Fruit fly (Drosophila melanogaster) whole organism, embryonic: ENCODE data around the gene CG16965.
A peak's percentile ranks its signal among the peaks of the same experiment; 100 is the strongest.

ENCODE experiments used
- Abd-B ChIP-seq: fragments of 200-800 bp; sonication (Bioruptor generic); optimal IDR thresholded peaks from 2 replicates; lab custom pipeline; 2018; ENCODE audit warnings: missing biosample characterization, mild to moderate bottlenecking, missing genetic modification characterization, moderate library complexity
- CG11093 ChIP-seq: fragments of 200-800 bp; sonication (Bioruptor generic); IDR thresholded peaks from 3 replicates; pipeline ENCODE4 v1.3.6; 2022; ENCODE audit warnings: missing biosample characterization, missing genetic modification characterization
- CG11696 ChIP-seq: fragments of 200-800 bp; sonication (Bioruptor generic); IDR thresholded peaks from 2 replicates; pipeline ENCODE4 v1.3.6; 2022; ENCODE audit warnings: missing biosample characterization, missing genetic modification characterization
- CG1233 ChIP-seq: fragments of 200-800 bp; sonication (Bioruptor generic); optimal IDR thresholded peaks from 4 replicates; lab custom pipeline; 2018; ENCODE audit warnings: missing biosample characterization, mild to moderate bottlenecking, missing genetic modification characterization
- CG12942 ChIP-seq: fragments of 200-800 bp; sonication (Bioruptor generic); optimal IDR thresholded peaks from 3 replicates; lab custom pipeline; 2016; ENCODE audit warnings: missing biosample characterization, missing genetic modification characterization
- CG13296 ChIP-seq: fragments of 200-800 bp; sonication (Bioruptor generic); optimal IDR thresholded peaks from 3 replicates; lab custom pipeline; 2018; ENCODE audit warnings: missing biosample characterization, mild to moderate bottlenecking, missing genetic modification characterization
- CG15479 ChIP-seq: fragments of 200-800 bp; sonication (Bioruptor generic); optimal IDR thresholded peaks from 3 replicates; lab custom pipeline; 2019; ENCODE audit warnings: missing biosample characterization, mild to moderate bottlenecking, missing genetic modification characterization, moderate library complexity
- CG15601 ChIP-seq: fragments of 200-800 bp; sonication (Bioruptor generic); optimal IDR thresholded peaks from 3 replicates; lab custom pipeline; 2019; ENCODE audit warnings: missing biosample characterization, mild to moderate bottlenecking, missing genetic modification characterization, moderate library complexity
- CG17328 ChIP-seq: fragments of 200-800 bp; sonication (Bioruptor generic); IDR thresholded peaks from 2 replicates; pipeline ENCODE4 v1.3.6; 2022; ENCODE audit warnings: missing biosample characterization, missing genetic modification characterization
- CG2199 ChIP-seq: fragments of 200-800 bp; sonication (Bioruptor generic); IDR thresholded peaks from 3 replicates; pipeline ENCODE4 v1.3.6; 2022; ENCODE audit warnings: missing biosample characterization, missing genetic modification characterization
- CG31388 ChIP-seq: fragments of 200-800 bp; sonication (Bioruptor generic); optimal IDR thresholded peaks from 2 replicates; lab custom pipeline; 2016; ENCODE audit warnings: missing biosample characterization, missing genetic modification characterization
- CG31441 ChIP-seq: fragments of 200-800 bp; sonication (Bioruptor generic); IDR thresholded peaks from 2 replicates; pipeline ENCODE4 v1.3.6; 2022; ENCODE audit warnings: missing biosample characterization, missing genetic modification characterization
- CG34422 ChIP-seq: fragments of 200-800 bp; sonication (Bioruptor generic); IDR thresholded peaks from 3 replicates; pipeline ENCODE4 v1.3.6; 2022; ENCODE audit warnings: missing biosample characterization, missing genetic modification characterization
- CG4707 ChIP-seq: fragments of 200-800 bp; sonication (Bioruptor generic); optimal IDR thresholded peaks from 2 replicates; lab custom pipeline; 2018; ENCODE audit warnings: missing biosample characterization, mild to moderate bottlenecking, missing genetic modification characterization, moderate library complexity
- CG6654 ChIP-seq: fragments of 200-800 bp; sonication (Bioruptor generic); optimal IDR thresholded peaks from 2 replicates; lab custom pipeline; 2017; ENCODE audit warnings: missing biosample characterization, mild to moderate bottlenecking, missing genetic modification characterization
- CG7271 ChIP-seq: fragments of 200-800 bp; sonication (Bioruptor generic); optimal IDR thresholded peaks from 2 replicates; lab custom pipeline; 2018; ENCODE audit warnings: missing biosample characterization, mild to moderate bottlenecking, missing genetic modification characterization, moderate library complexity
- CG7745 ChIP-seq: fragments of 200-800 bp; sonication (Bioruptor generic); optimal IDR thresholded peaks from 2 replicates; lab custom pipeline; 2018; ENCODE audit warnings: missing biosample characterization, mild to moderate bottlenecking, missing genetic modification characterization, moderate library complexity
- CG8388 ChIP-seq: fragments of 200-800 bp; sonication (Bioruptor generic); optimal IDR thresholded peaks from 2 replicates; lab custom pipeline; 2019; ENCODE audit warnings: missing biosample characterization, mild to moderate bottlenecking, missing genetic modification characterization, moderate library complexity
- CG8924 ChIP-seq: fragments of 200-800 bp; optimal IDR thresholded peaks from 3 replicates; lab custom pipeline; 2019; ENCODE audit warnings: missing biosample characterization, mild to moderate bottlenecking, missing genetic modification characterization, moderate library complexity
- Dad ChIP-seq: fragments of 200-800 bp; sonication (Bioruptor generic); optimal IDR thresholded peaks from 3 replicates; lab custom pipeline; 2016; ENCODE audit warnings: missing biosample characterization, missing genetic modification characterization
- Ets65A ChIP-seq: fragments of 200-800 bp; sonication (Bioruptor generic); peaks from one replicate; lab custom pipeline; 2016; ENCODE audit warnings: missing biosample characterization, missing genetic modification characterization
- Fer3 ChIP-seq: fragments of 200-800 bp; sonication (Bioruptor generic); optimal IDR thresholded peaks from 2 replicates; lab custom pipeline; 2018; ENCODE audit warnings: missing biosample characterization, mild to moderate bottlenecking, missing genetic modification characterization, moderate library complexity
- HLH54F ChIP-seq: fragments of 200-800 bp; sonication (Bioruptor generic); optimal IDR thresholded peaks from 3 replicates; lab custom pipeline; 2016; ENCODE audit warnings: missing biosample characterization, missing genetic modification characterization
- HmgZ ChIP-seq: fragments of 200-800 bp; sonication (Bioruptor generic); optimal IDR thresholded peaks from 2 replicates; lab custom pipeline; 2018; ENCODE audit warnings: missing biosample characterization, mild to moderate bottlenecking, missing genetic modification characterization
- Hr51 ChIP-seq, 2 experiments: fragments of 200-800 bp; sonication (Bioruptor generic); optimal IDR thresholded peaks; 2 replicates in 1 of 2; 3 replicates in 1 of 2; lab custom pipeline; 2016 to 2018; ENCODE audit warnings: missing biosample characterization in 2 of 2, missing genetic modification characterization in 2 of 2, mild to moderate bottlenecking in 1 of 2, moderate library complexity in 1 of 2
- Lhr ChIP-seq: fragments of 200-800 bp; sonication (Bioruptor generic); optimal IDR thresholded peaks from 3 replicates; lab custom pipeline; 2017; ENCODE audit warnings: mild to moderate bottlenecking, missing biosample characterization, missing genetic modification reagents, missing genetic modification characterization
- Max ChIP-seq: fragments of 200-800 bp; sonication (Bioruptor generic); optimal IDR thresholded peaks from 2 replicates; lab custom pipeline; 2016; ENCODE audit warnings: missing biosample characterization, mild to moderate bottlenecking, missing genetic modification characterization
- Neu2 ChIP-seq: fragments of 200-800 bp; sonication (Bioruptor generic); optimal IDR thresholded peaks from 3 replicates; lab custom pipeline; 2016; ENCODE audit warnings: missing biosample characterization, missing genetic modification characterization, borderline replicate concordance
- Pdp1 ChIP-seq, 2 experiments: fragments of 200-800 bp; sonication (Bioruptor generic); optimal IDR thresholded peaks; 3 replicates each; lab custom pipeline; 2016; ENCODE audit warnings: missing biosample characterization in 2 of 2, missing genetic modification characterization in 2 of 2, mild to moderate bottlenecking in 1 of 2, moderate library complexity in 1 of 2
- Rx ChIP-seq: fragments of 200-800 bp; sonication (Bioruptor generic); IDR thresholded peaks from 2 replicates; pipeline ENCODE4 v1.3.6; 2022; ENCODE audit warnings: missing biosample characterization, missing genetic modification characterization
- ato ChIP-seq: fragments of 200-800 bp; sonication (Bioruptor generic); IDR thresholded peaks from 2 replicates; pipeline ENCODE4 v1.3.6; 2022; ENCODE audit warnings: missing biosample characterization, missing genetic modification characterization; ENCODE audit not compliant: partially characterized antibody
- az2 ChIP-seq: fragments of 200-800 bp; sonication (Bioruptor generic); optimal IDR thresholded peaks from 3 replicates; lab custom pipeline; 2016; ENCODE audit warnings: missing biosample characterization, missing genetic modification characterization
- btn ChIP-seq: fragments of 200-800 bp; sonication (Bioruptor generic); optimal IDR thresholded peaks from 2 replicates; lab custom pipeline; 2016; ENCODE audit warnings: missing biosample characterization, missing genetic modification characterization
- cad ChIP-seq: fragments of >200 bp; optimal IDR thresholded peaks from 2 replicates; lab custom pipeline; 2017; ENCODE audit warnings: missing biosample characterization, missing genetic modification characterization
- cas ChIP-seq: fragments of 200-800 bp; sonication (Bioruptor generic); IDR thresholded peaks from 2 replicates; pipeline ENCODE4 v1.3.6; 2022; ENCODE audit warnings: missing biosample characterization, missing genetic modification characterization
- cato ChIP-seq: fragments of 200-800 bp; sonication (Bioruptor generic); optimal IDR thresholded peaks from 2 replicates; lab custom pipeline; 2016; ENCODE audit warnings: missing biosample characterization, missing genetic modification characterization, borderline replicate concordance
- cg ChIP-seq: fragments of 200-800 bp; sonication (Bioruptor generic); optimal IDR thresholded peaks from 3 replicates; lab custom pipeline; 2019; ENCODE audit warnings: missing biosample characterization, mild to moderate bottlenecking, missing genetic modification characterization, moderate library complexity
- chm ChIP-seq: fragments of 200-800 bp; sonication (Bioruptor generic); IDR thresholded peaks from 2 replicates; pipeline ENCODE4 v1.3.6; 2022; ENCODE audit warnings: missing biosample characterization, missing genetic modification characterization
- corto ChIP-seq: fragments of 200-800 bp; sonication (Bioruptor generic); optimal IDR thresholded peaks from 2 replicates; lab custom pipeline; 2016; ENCODE audit warnings: missing biosample characterization, mild to moderate bottlenecking, missing genetic modification characterization, moderate library complexity
- crc ChIP-seq: fragments of 200-800 bp; sonication (Bioruptor generic); optimal IDR thresholded peaks from 2 replicates; lab custom pipeline; 2016; ENCODE audit warnings: missing biosample characterization, missing genetic modification characterization
- croc ChIP-seq: fragments of 200-800 bp; sonication (Bioruptor generic); conservative IDR thresholded peaks from 3 replicates; pipeline ENCODE4 v1.3.6; 2022; ENCODE audit warnings: missing biosample characterization, missing genetic modification characterization
- disco-r ChIP-seq: fragments of 200-800 bp; sonication (Bioruptor generic); optimal IDR thresholded peaks from 2 replicates; lab custom pipeline; 2016; ENCODE audit warnings: missing biosample characterization, missing genetic modification characterization
- gcm2 ChIP-seq: fragments of 200-800 bp; sonication (Bioruptor generic); optimal IDR thresholded peaks from 2 replicates; lab custom pipeline; 2016; ENCODE audit warnings: missing biosample characterization, missing genetic modification characterization
- grau ChIP-seq: fragments of 200-800 bp; optimal IDR thresholded peaks from 3 replicates; lab custom pipeline; 2019; ENCODE audit warnings: missing biosample characterization, mild to moderate bottlenecking, missing genetic modification characterization, moderate library complexity
- kay ChIP-seq: fragments of 200-800 bp; sonication (Bioruptor generic); optimal IDR thresholded peaks from 2 replicates; lab custom pipeline; 2016; ENCODE audit warnings: missing biosample characterization, missing genetic modification characterization
- lov ChIP-seq, 2 experiments: fragments of 200-800 bp in 1 of 2; fragments of >200 bp in 1 of 2; sonication (Bioruptor generic) in 1 of 2; IDR thresholded peaks in 1 of 2; optimal IDR thresholded peaks in 1 of 2; 2 replicates in 1 of 2; 3 replicates in 1 of 2; pipeline versions ENCODE4 v1.3.6 to Lab custom; 2017 to 2022; ENCODE audit warnings: missing biosample characterization in 1 of 2, missing genetic modification characterization in 1 of 2
- mld ChIP-seq: fragments of 200-800 bp; sonication (Bioruptor generic); IDR thresholded peaks from 3 replicates; pipeline ENCODE4 v1.3.6; 2022; ENCODE audit warnings: missing biosample characterization, missing genetic modification characterization; ENCODE audit not compliant: partially characterized antibody
- row ChIP-seq: fragments of 200-800 bp; sonication (Bioruptor generic); IDR thresholded peaks from 3 replicates; pipeline ENCODE4 v1.3.6; 2022; ENCODE audit warnings: missing biosample characterization, missing genetic modification characterization
- trh ChIP-seq: fragments of 200-800 bp; sonication (Bioruptor generic); optimal IDR thresholded peaks from 2 replicates; lab custom pipeline; 2016; ENCODE audit warnings: missing biosample characterization, missing genetic modification characterization
- tx ChIP-seq: fragments of 200-800 bp; sonication (Bioruptor generic); optimal IDR thresholded peaks from 2 replicates; lab custom pipeline; 2016; ENCODE audit warnings: missing biosample characterization, missing genetic modification characterization
- yki ChIP-seq: fragments of >200 bp; optimal IDR thresholded peaks from 3 replicates; lab custom pipeline; 2018

Gene CG16965

dm6 chr2L:11949917-11950316 lies 31.5 kb upstream of the CG16965 start (continued):
- TF ChIP-seq btn (GFP tag; lab: Kevin White, UChicago), result no peak
- TF ChIP-seq CG6654, result no peak
- TF ChIP-seq Fer3, result no peak
- no peak for TF ChIP-seq CG15601
- no peak for TF ChIP-seq CG13296
- peak; percentile 39 for TF ChIP-seq CG8388 (GFP tag; lab: Kevin White, UChicago)
- no peak for TF ChIP-seq CG4707 (GFP tag; lab: Kevin White, UChicago)
- peak; percentile 46 for TF ChIP-seq az2 (GFP tag; lab: Kevin White, UChicago)
- TF ChIP-seq CG12942 (GFP tag; lab: Kevin White, UChicago), result no peak
- TF ChIP-seq Hr51 (GFP tag; optimal IDR thresholded peaks at IDR 0.05; lab: Kevin White, UChicago), result peak in 1 of 2 experiments; percentile 41
- peak; percentile 61 for TF ChIP-seq row (GFP tag; lab: Robert Waterston, UW)
- 0 out of 2 replicates have a peak, but pooled peaks have one; percentile 4 for TF ChIP-seq Rx (GFP tag; lab: Robert Waterston, UW)
- no peak for TF ChIP-seq mld (GFP tag; lab: Robert Waterston, UW)
- TF ChIP-seq lov (optimal IDR thresholded peaks at IDR 0.05; lab: Kevin White, UChicago), result no peak
- TF ChIP-seq lov (GFP tag; IDR thresholded peaks at IDR 0.05; lab: Robert Waterston, UW), result peak; percentile 74; the same call in 2 of the 3 replicates
- no peak; the same call in 2 of the 3 replicates for TF ChIP-seq croc (GFP tag; lab: Robert Waterston, UW)
- peak; percentile 1 for TF ChIP-seq tx
- no peak for TF ChIP-seq CG31388 (GFP tag; lab: Kevin White, UChicago)
- no peak for TF ChIP-seq CG7745 (tag; lab: Kevin White, UChicago)
- TF ChIP-seq cato, result no peak
- no peak for TF ChIP-seq Dad (GFP tag; lab: Kevin White, UChicago)
- TF ChIP-seq CG1233 (GFP tag; lab: Kevin White, UChicago), result no peak
- peak; percentile 20 to 21 for TF ChIP-seq Pdp1 (GFP tag; optimal IDR thresholded peaks at IDR 0.05; lab: Kevin White, UChicago)
- no peak for TF ChIP-seq gcm2 (GFP tag; lab: Kevin White, UChicago)
- no peak for TF ChIP-seq crc
- peak; percentile 68 for TF ChIP-seq CG17328 (GFP tag; lab: Robert Waterston, UW)
- TF ChIP-seq CG7271 (tag; lab: Kevin White, UChicago), result no peak
- TF ChIP-seq CG2199 (GFP tag; lab: Robert Waterston, UW), result no peak
- TF ChIP-seq grau (tag; lab: Kevin White, UChicago), result peak; percentile 44
- no peak for TF ChIP-seq corto
- TF ChIP-seq HLH54F (GFP tag; lab: Kevin White, UChicago), result no peak
- TF ChIP-seq cas (GFP tag; lab: Robert Waterston, UW), result no peak
- TF ChIP-seq CG11696 (GFP tag; lab: Robert Waterston, UW), result peak; percentile 54
- TF ChIP-seq CG34422 (GFP tag; lab: Robert Waterston, UW), result no peak
- 0 out of 2 replicates have a peak, but pooled peaks have one; percentile 36 for TF ChIP-seq chm
- no peak for TF ChIP-seq disco-r
- peak; percentile 91 for TF ChIP-seq Ets65A
- TF ChIP-seq cg (GFP tag; lab: Kevin White, UChicago), result no peak
- no peak for TF ChIP-seq cad (GFP tag; lab: Kevin White, UChicago)
- no peak for TF ChIP-seq Neu2 (GFP tag; lab: Kevin White, UChicago)
- TF ChIP-seq Lhr (GFP tag; lab: Kevin White, UChicago), result no peak
- TF ChIP-seq Max (GFP tag; lab: Kevin White, UChicago), result peak; percentile 6
- TF ChIP-seq CG31441 (GFP tag; lab: Robert Waterston, UW), result peak; percentile 41; the same call in 1 of the 2 replicates
- TF ChIP-seq trh, result no peak
- TF ChIP-seq HmgZ (tag; lab: Kevin White, UChicago), result no peak
- TF ChIP-seq CG15479 (GFP tag; lab: Kevin White, UChicago), result no peak
- TF ChIP-seq ato, result no peak
- no peak for TF ChIP-seq kay (GFP tag; lab: Kevin White, UChicago)
- TF ChIP-seq CG11093 (GFP tag; lab: Robert Waterston, UW), result no peak
- TF ChIP-seq Abd-B (GFP tag; lab: Kevin White, UChicago), result no peak
- peak; percentile 48 for TF ChIP-seq CG8924 (tag; lab: Kevin White, UChicago)
- no peak for TF ChIP-seq yki (lab: Kevin White, UChicago)
